Fruit fly (Drosophila melanogaster) whole organism, embryonic: Measurements from ENCODE around the gene Ice2.

Source experiments
- Atf6 ChIP-seq: fragments of 200-800 bp; sonication (Bioruptor generic); IDR thresholded peaks from 2 replicates; pipeline ENCODE4 v1.3.6; 2022; ENCODE audit warnings: missing biosample characterization, missing genetic modification characterization
- CG10321 ChIP-seq: fragments of 200-800 bp; sonication (Bioruptor generic); IDR thresholded peaks from 2 replicates; pipeline ENCODE4 v1.3.6; 2022; ENCODE audit warnings: missing biosample characterization, missing genetic modification characterization
- CG10431 ChIP-seq: fragments of 200-800 bp; sonication (Bioruptor generic); optimal IDR thresholded peaks from 3 replicates; lab custom pipeline; 2018; ENCODE audit warnings: missing biosample characterization, mild to moderate bottlenecking, missing genetic modification characterization
- CG10543 ChIP-seq: fragments of 200-800 bp; sonication (Bioruptor generic); optimal IDR thresholded peaks from 3 replicates; lab custom pipeline; 2017; ENCODE audit warnings: missing biosample characterization, mild to moderate bottlenecking, missing genetic modification characterization, moderate library complexity
- CG13123 ChIP-seq: fragments of 200-800 bp; sonication (Bioruptor generic); optimal IDR thresholded peaks from 2 replicates; lab custom pipeline; 2016; ENCODE audit warnings: missing biosample characterization, missing genetic modification characterization
- CG14667 ChIP-seq: fragments of 200-800 bp; sonication (Bioruptor generic); IDR thresholded peaks from 2 replicates; pipeline ENCODE4 v1.3.6; 2022; ENCODE audit warnings: missing biosample characterization, missing genetic modification characterization
- CG15011 ChIP-seq: fragments of 200-800 bp; sonication (Bioruptor generic); optimal IDR thresholded peaks from 3 replicates; lab custom pipeline; 2018; ENCODE audit warnings: missing biosample characterization, mild to moderate bottlenecking, missing genetic modification characterization
- CG1602 ChIP-seq: fragments of 200-800 bp; sonication (Bioruptor generic); optimal IDR thresholded peaks from 3 replicates; lab custom pipeline; 2016; ENCODE audit warnings: missing biosample characterization, missing genetic modification characterization
- CG1603 ChIP-seq: fragments of 200-800 bp; sonication (Bioruptor generic); optimal IDR thresholded peaks from 2 replicates; lab custom pipeline; 2019; ENCODE audit warnings: missing biosample characterization, mild to moderate bottlenecking, missing genetic modification characterization, moderate library complexity
- CG16813 ChIP-seq: fragments of 200-800 bp; sonication (Bioruptor generic); IDR thresholded peaks from 3 replicates; pipeline ENCODE4 v1.3.6; 2022; ENCODE audit warnings: missing biosample characterization, missing genetic modification characterization; ENCODE audit not compliant: partially characterized antibody
- CG17385 ChIP-seq: fragments of 200-800 bp; sonication (Bioruptor generic); optimal IDR thresholded peaks from 3 replicates; lab custom pipeline; 2018; ENCODE audit warnings: missing biosample characterization, mild to moderate bottlenecking, missing genetic modification characterization
- CG2712 ChIP-seq: fragments of 200-800 bp; optimal IDR thresholded peaks from 3 replicates; lab custom pipeline; 2019; ENCODE audit warnings: missing biosample characterization, mild to moderate bottlenecking, missing genetic modification characterization, moderate library complexity
- CG3163 ChIP-seq: fragments of 200-800 bp; sonication (Bioruptor generic); optimal IDR thresholded peaks from 3 replicates; lab custom pipeline; 2016; ENCODE audit warnings: missing biosample characterization, missing genetic modification characterization
- CG34376 ChIP-seq: fragments of 200-800 bp; sonication (Bioruptor generic); optimal IDR thresholded peaks from 2 replicates; lab custom pipeline; 2018; ENCODE audit warnings: missing biosample characterization, mild to moderate bottlenecking, missing genetic modification characterization
- CG3838 ChIP-seq: fragments of 200-800 bp; sonication (Bioruptor generic); optimal IDR thresholded peaks from 3 replicates; lab custom pipeline; 2016; ENCODE audit warnings: missing biosample characterization, missing genetic modification characterization
- CG4328 ChIP-seq: fragments of 200-800 bp; sonication (Bioruptor generic); optimal IDR thresholded peaks from 3 replicates; lab custom pipeline; 2017; ENCODE audit warnings: missing biosample characterization, missing genetic modification reagents, missing genetic modification characterization
- CG4360 ChIP-seq: fragments of 200-800 bp; sonication (Bioruptor generic); IDR thresholded peaks from 2 replicates; pipeline ENCODE4 v1.3.6; 2022; ENCODE audit warnings: missing biosample characterization, missing genetic modification characterization
- CG4404 ChIP-seq: fragments of 200-800 bp; sonication (Bioruptor generic); IDR thresholded peaks from 2 replicates; pipeline ENCODE4 v1.3.6; 2022; ENCODE audit warnings: missing biosample characterization, missing genetic modification characterization
- CG7357 ChIP-seq: fragments of 200-800 bp; sonication (Bioruptor generic); IDR thresholded peaks from 3 replicates; pipeline ENCODE4 v1.3.6; 2022; ENCODE audit warnings: missing biosample characterization, missing genetic modification characterization
- CG7839 ChIP-seq: fragments of 200-800 bp; sonication (Bioruptor generic); optimal IDR thresholded peaks from 3 replicates; lab custom pipeline; 2018; ENCODE audit warnings: missing biosample characterization, mild to moderate bottlenecking, missing genetic modification characterization, moderate library complexity
- CG8924 ChIP-seq: fragments of 200-800 bp; optimal IDR thresholded peaks from 3 replicates; lab custom pipeline; 2019; ENCODE audit warnings: missing biosample characterization, mild to moderate bottlenecking, missing genetic modification characterization, moderate library complexity
- CG9797 ChIP-seq: fragments of 200-800 bp; sonication (Bioruptor generic); optimal IDR thresholded peaks from 3 replicates; lab custom pipeline; 2018; ENCODE audit warnings: missing biosample characterization, mild to moderate bottlenecking, missing genetic modification characterization
- CG9932 ChIP-seq: fragments of 200-800 bp; sonication (Bioruptor generic); IDR thresholded peaks from 2 replicates; pipeline ENCODE4 v1.3.6; 2022; ENCODE audit warnings: missing biosample characterization, missing genetic modification characterization
- Dek ChIP-seq: fragments of 200-800 bp; sonication (Bioruptor generic); optimal IDR thresholded peaks from 3 replicates; lab custom pipeline; 2019; ENCODE audit warnings: missing biosample characterization, mild to moderate bottlenecking, missing genetic modification characterization, moderate library complexity
- Doc2 ChIP-seq: fragments of 200-800 bp; sonication (Bioruptor generic); IDR thresholded peaks from 2 replicates; pipeline ENCODE4 v1.3.6; 2022; ENCODE audit warnings: missing biosample characterization, missing genetic modification characterization
- Eip74EF ChIP-seq, 2 experiments: fragments of 200-800 bp in 1 of 2; fragments of >200 bp in 1 of 2; sonication (Bioruptor generic) in 1 of 2; optimal IDR thresholded peaks; 2 replicates each; lab custom pipeline; 2017 to 2019; ENCODE audit warnings: missing biosample characterization in 2 of 2, missing genetic modification characterization in 2 of 2, mild to moderate bottlenecking in 1 of 2, moderate library complexity in 1 of 2
- MBD-R2 ChIP-seq: fragments of 200-800 bp; sonication (Bioruptor generic); IDR thresholded peaks from 2 replicates; pipeline ENCODE4 v1.3.6; 2022; ENCODE audit warnings: missing biosample characterization, missing genetic modification characterization
- Med ChIP-seq: fragments of 200-800 bp; sonication (Bioruptor generic); peaks from one replicate; lab custom pipeline; 2016; ENCODE audit warnings: missing biosample characterization, missing genetic modification characterization, mild to moderate bottlenecking, inconsistent platforms, moderate library complexity
- Sox102F ChIP-seq: fragments of 200-800 bp; sonication (Bioruptor generic); optimal IDR thresholded peaks from 2 replicates; lab custom pipeline; 2018; ENCODE audit warnings: missing biosample characterization, mild to moderate bottlenecking, missing genetic modification characterization, moderate library complexity
- TFAM ChIP-seq: fragments of 200-800 bp; sonication (Bioruptor generic); optimal IDR thresholded peaks from 2 replicates; lab custom pipeline; 2017; ENCODE audit warnings: missing biosample characterization, missing genetic modification characterization, inconsistent platforms
- Usf ChIP-seq: fragments of 200-800 bp; sonication (Bioruptor generic); optimal IDR thresholded peaks from 2 replicates; lab custom pipeline; 2017; ENCODE audit warnings: missing genotype, missing biosample characterization, missing genetic modification characterization
- ato ChIP-seq: fragments of 200-800 bp; sonication (Bioruptor generic); IDR thresholded peaks from 2 replicates; pipeline ENCODE4 v1.3.6; 2022; ENCODE audit warnings: missing biosample characterization, missing genetic modification characterization; ENCODE audit not compliant: partially characterized antibody
- bbx ChIP-seq: fragments of 200-800 bp; sonication (Bioruptor generic); IDR thresholded peaks from 2 replicates; pipeline ENCODE4 v1.3.6; 2022; ENCODE audit warnings: missing biosample characterization, missing genetic modification characterization; ENCODE audit not compliant: partially characterized antibody
- cato ChIP-seq: fragments of 200-800 bp; sonication (Bioruptor generic); optimal IDR thresholded peaks from 2 replicates; lab custom pipeline; 2016; ENCODE audit warnings: missing biosample characterization, missing genetic modification characterization, borderline replicate concordance
- chinmo ChIP-seq: fragments of 200-800 bp; sonication (Bioruptor generic); IDR thresholded peaks from 4 replicates; pipeline ENCODE4 v1.3.6; 2022; ENCODE audit warnings: missing biosample characterization, missing genetic modification characterization; ENCODE audit not compliant: partially characterized antibody
- fd102C ChIP-seq: fragments of 200-800 bp; sonication (Bioruptor generic); optimal IDR thresholded peaks from 2 replicates; lab custom pipeline; 2018; ENCODE audit warnings: missing biosample characterization, mild to moderate bottlenecking, missing genetic modification characterization, moderate library complexity
- gem ChIP-seq: fragments of 200-800 bp; sonication (Bioruptor generic); optimal IDR thresholded peaks from 2 replicates; lab custom pipeline; 2019; ENCODE audit warnings: missing biosample characterization, mild to moderate bottlenecking, missing genetic modification characterization, moderate library complexity
- klu ChIP-seq: fragments of 200-800 bp; sonication (Bioruptor generic); IDR thresholded peaks from 2 replicates; pipeline ENCODE4 v1.3.6; 2022; ENCODE audit warnings: missing biosample characterization, missing genetic modification characterization
- nerfin-1 ChIP-seq: fragments of 200-800 bp; sonication (Bioruptor generic); optimal IDR thresholded peaks from 3 replicates; lab custom pipeline; 2019; ENCODE audit warnings: missing biosample characterization, mild to moderate bottlenecking, missing genetic modification characterization, moderate library complexity
- pan ChIP-seq, 4 experiments: fragments of >200 bp in 3 of 4; fragments of 200-800 bp in 1 of 4; sonication (Bioruptor generic) in 1 of 4; optimal IDR thresholded peaks in 3 of 4; IDR thresholded peaks in 1 of 4; 2 replicates each; pipeline versions ENCODE4 v1.3.6 to Lab custom; 2017 to 2022; ENCODE audit warnings: missing biosample characterization in 2 of 4, missing genetic modification characterization in 2 of 4, mixed read lengths in 1 of 4
- pfk ChIP-seq: fragments of 200-800 bp; sonication (Bioruptor generic); optimal IDR thresholded peaks from 2 replicates; lab custom pipeline; 2018; ENCODE audit warnings: missing biosample characterization, mild to moderate bottlenecking, missing genetic modification characterization, moderate library complexity
- prd ChIP-seq, 3 experiments: fragments of >200 bp in 2 of 3; fragments of 200-800 bp in 1 of 3; sonication (Bioruptor generic) in 1 of 3; optimal IDR thresholded peaks in 2 of 3; IDR thresholded peaks in 1 of 3; 2 replicates in 2 of 3; 3 replicates in 1 of 3; pipeline versions ENCODE4 v1.3.6 to Lab custom; 2017 to 2022; ENCODE audit warnings: missing biosample characterization in 1 of 3, missing genetic modification characterization in 1 of 3
- pum ChIP-seq: fragments of 200-800 bp; sonication (Bioruptor generic); optimal IDR thresholded peaks from 2 replicates; lab custom pipeline; 2016; ENCODE audit warnings: missing biosample characterization, missing genetic modification characterization
- sd ChIP-seq: fragments of 200-800 bp; sonication (Bioruptor generic); optimal IDR thresholded peaks from 3 replicates; lab custom pipeline; 2018; ENCODE audit warnings: missing biosample characterization, mild to moderate bottlenecking, missing genetic modification characterization, moderate library complexity
- slou ChIP-seq: fragments of 200-800 bp; sonication (Bioruptor generic); optimal IDR thresholded peaks from 3 replicates; lab custom pipeline; 2016; ENCODE audit warnings: missing biosample characterization, missing genetic modification characterization
- slp2 ChIP-seq: fragments of 200-800 bp; sonication (Bioruptor generic); optimal IDR thresholded peaks from 2 replicates; lab custom pipeline; 2016; ENCODE audit warnings: missing biosample characterization, missing genetic modification characterization
- tll ChIP-seq, 2 experiments: fragments of 200-800 bp in 1 of 2; fragments of >200 bp in 1 of 2; sonication (Bioruptor generic) in 1 of 2; optimal IDR thresholded peaks; 2 replicates each; lab custom pipeline; 2017 to 2019; ENCODE audit warnings: missing biosample characterization in 2 of 2, missing genetic modification characterization in 2 of 2, mild to moderate bottlenecking in 1 of 2, moderate library complexity in 1 of 2
- tna ChIP-seq: fragments of 200-800 bp; sonication (Bioruptor generic); IDR thresholded peaks from 2 replicates; pipeline ENCODE4 v1.3.6; 2022; ENCODE audit warnings: missing biosample characterization, missing genetic modification characterization; ENCODE audit not compliant: partially characterized antibody
- vvl ChIP-seq: fragments of 200-800 bp; sonication (Bioruptor generic); IDR thresholded peaks from 2 replicates; pipeline ENCODE4 v1.3.6; 2022; ENCODE audit warnings: missing biosample characterization, missing genetic modification characterization

Ice2 gene

DNA sequence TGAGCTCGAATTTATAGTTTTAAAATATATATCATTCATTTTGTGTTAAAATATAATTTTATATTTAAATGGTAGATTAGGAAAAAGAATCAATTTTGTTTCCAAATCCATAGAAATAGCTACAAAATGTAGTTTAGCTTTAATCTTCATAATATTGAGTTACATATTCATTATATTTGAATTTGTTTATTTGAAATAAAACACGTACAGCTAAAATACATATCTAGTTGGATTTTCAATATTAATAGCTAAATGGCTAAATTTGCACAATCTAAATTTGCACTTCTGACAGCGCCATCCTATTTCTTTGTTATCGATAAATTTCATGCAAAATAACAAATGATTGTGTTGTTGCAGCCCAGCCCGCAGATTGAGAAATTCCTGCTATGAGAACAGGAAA lies 3.9 kb downstream of the Ice2 start, which contains the start of gene Usp8 (continued):
- TF ChIP-seq Atf6 (GFP tag; lab: Robert Waterston, UW) (no peak), slp2 (no peak), ato (GFP tag; lab: Robert Waterston, UW) (no peak), CG10431 (no peak), CG4360 (GFP tag; lab: Robert Waterston, UW) (no peak), Med (GFP tag; lab: Kevin White, UChicago) (peak; percentile 33), bbx (GFP tag; lab: Robert Waterston, UW) (no peak), CG3838 (GFP tag; lab: Kevin White, UChicago) (no peak), pan (optimal IDR thresholded peaks at IDR 0.05; lab: Kevin White, UChicago) (no peak), pan (GFP tag; optimal IDR thresholded peaks at IDR 0.05 in 1 of 2, IDR thresholded peaks at IDR 0.05 in 1 of 2) (no peak), CG9932 (GFP tag; lab: Robert Waterston, UW) (peak; percentile 46; the same call in 1 of the 2 replicates), slou (GFP tag; lab: Kevin White, UChicago) (no peak), Usf (no peak), fd102C (GFP tag; lab: Kevin White, UChicago) (no peak), chinmo (GFP tag; lab: Robert Waterston, UW) (no peak), CG13123 (no peak), tll (GFP tag; optimal IDR thresholded peaks at IDR 0.05; lab: Kevin White, UChicago) (no peak), CG8924 (tag; lab: Kevin White, UChicago) (peak; percentile 70), Doc2 (no peak), CG7839 (tag; lab: Kevin White, UChicago) (no peak), CG17385 (GFP tag; lab: Kevin White, UChicago) (no peak), sd (no peak), Dek (peak; percentile 45), pum (GFP tag; lab: Kevin White, UChicago) (no peak), CG15011 (GFP tag; lab: Kevin White, UChicago) (no peak), CG2712 (tag; lab: Kevin White, UChicago) (peak; percentile 66), klu (GFP tag; lab: Robert Waterston, UW) (no peak), CG3163 (no peak), Eip74EF (GFP tag; optimal IDR thresholded peaks at IDR 0.05; lab: Kevin White, UChicago) (no peak), Sox102F (GFP tag; lab: Kevin White, UChicago) (no peak), nerfin-1 (tag; lab: Kevin White, UChicago) (peak; percentile 11), CG4328 (GFP tag; lab: Kevin White, UChicago) (no peak), CG9797 (GFP tag; lab: Kevin White, UChicago) (no peak), pfk (GFP tag; lab: Kevin White, UChicago) (no peak), CG1603 (tag; lab: Kevin White, UChicago) (peak; percentile 44), CG16813 (GFP tag; lab: Robert Waterston, UW) (no peak), prd (optimal IDR thresholded peaks at IDR 0.05; lab: Kevin White, UChicago) (no peak), prd (GFP tag; IDR thresholded peaks at IDR 0.05; lab: Robert Waterston, UW) (no peak), CG4404 (no peak), CG1602 (GFP tag; lab: Kevin White, UChicago) (no peak), CG7357 (no peak), MBD-R2 (GFP tag; lab: Robert Waterston, UW) (peak; percentile 43; the same call in 1 of the 2 replicates), CG10321 (GFP tag; lab: Robert Waterston, UW) (no peak), cato (no peak), CG14667 (no peak), vvl (GFP tag; lab: Robert Waterston, UW) (no peak), CG34376 (GFP tag; lab: Kevin White, UChicago) (no peak), tna (GFP tag; lab: Robert Waterston, UW) (no peak), gem (tag; lab: Kevin White, UChicago) (no peak), TFAM (GFP tag; lab: Kevin White, UChicago) (no peak), CG10543 (GFP tag; lab: Kevin White, UChicago) (no peak)
